Fruit fly (Drosophila melanogaster): ENCODE measurements around the gene Apl.
A peak's percentile ranks its signal among the peaks of the same experiment; 100 is the strongest.

The Apl gene

DNA sequence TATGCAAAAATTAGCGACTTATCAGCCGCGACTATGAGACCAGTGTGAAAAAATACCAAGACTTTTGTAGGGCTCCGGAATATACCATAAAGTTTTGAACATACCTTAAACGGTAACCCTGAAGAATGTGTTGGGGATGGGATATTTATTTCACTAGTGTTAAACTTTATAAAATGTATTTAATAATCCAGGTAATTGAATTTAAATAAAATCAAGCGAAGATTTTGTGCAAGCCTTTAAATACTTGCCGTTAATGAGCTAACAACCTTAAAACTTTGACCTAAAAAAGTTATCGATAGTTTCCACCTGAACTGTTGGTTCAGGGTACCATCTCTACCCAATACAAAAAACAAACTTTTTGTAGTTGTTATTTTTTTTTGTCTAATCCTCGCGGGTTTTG, 17.2 kb downstream of the Apl start, which contains the start of gene CG4101 (continued):
- TF ChIP-seq trh (GFP tag; optimal IDR thresholded peaks at IDR 0.05) (peak; percentile 34), CG13296 (GFP tag; optimal IDR thresholded peaks at IDR 0.05) (peak; percentile 77), da (GFP tag; optimal IDR thresholded peaks at IDR 0.05) (peak; percentile 24), CG3838 (GFP tag; optimal IDR thresholded peaks at IDR 0.05) (peak; percentile 88), slbo (GFP tag; IDR thresholded peaks at IDR 0.05) (peak; percentile 89), gro (GFP tag; optimal IDR thresholded peaks at IDR 0.05) (peak; percentile 83), gce (GFP tag; IDR thresholded peaks at IDR 0.05) (peak; percentile 43; the same call in 1 of the 3 replicates), CG4617 (GFP tag; optimal IDR thresholded peaks at IDR 0.05; ENCODE audit: borderline replicate concordance) (peak; percentile 51), sim (GFP tag; IDR thresholded peaks at IDR 0.05) (no peak), CG6254 (GFP tag; optimal IDR thresholded peaks at IDR 0.05) (peak; percentile 42), CG4854 (GFP tag; optimal IDR thresholded peaks at IDR 0.05) (peak; percentile 65), pho (GFP tag; optimal IDR thresholded peaks at IDR 0.05) (peak; percentile 85), crc (GFP tag; optimal IDR thresholded peaks at IDR 0.05) (peak; percentile 49), hkb (optimal IDR thresholded peaks at IDR 0.05) (peak; percentile 42), hkb (GFP tag; IDR thresholded peaks at IDR 0.05) (peak; percentile 71), Optix (GFP tag; IDR thresholded peaks at IDR 0.05) (0 out of 3 replicates have a peak, but pooled peaks have one; percentile 49), kni (GFP tag; optimal IDR thresholded peaks at IDR 0.05) (peak; percentile 4), NC2α (GFP tag; optimal IDR thresholded peaks at IDR 0.05) (peak; percentile 24), Doc3 (GFP tag; IDR thresholded peaks at IDR 0.05; ENCODE audit: partially characterized antibody) (peak; percentile 91), CG11398 (GFP tag; optimal IDR thresholded peaks at IDR 0.05) (peak; percentile 5), peb (GFP tag; IDR thresholded peaks at IDR 0.05) (peak; percentile 55), CG16779 (GFP tag; IDR thresholded peaks at IDR 0.05) (0 out of 2 replicates have a peak, but pooled peaks have one; percentile 13), CG1024 (GFP tag; IDR thresholded peaks at IDR 0.05) (peak; percentile 63), CG5953 (GFP tag; IDR thresholded peaks at IDR 0.05) (no peak), zfh1 (GFP tag; IDR thresholded peaks at IDR 0.05) (peak; percentile 76), Spps (tag; optimal IDR thresholded peaks at IDR 0.05) (peak; percentile 25), CG15073 (GFP tag; optimal IDR thresholded peaks at IDR 0.05) (no peak), corto (GFP tag; optimal IDR thresholded peaks at IDR 0.05) (peak; percentile 50), tup (GFP tag; optimal IDR thresholded peaks at IDR 0.05) (peak; percentile 65), CG15601 (tag; optimal IDR thresholded peaks at IDR 0.05) (peak; percentile 80), Adf1 (GFP tag; IDR thresholded peaks at IDR 0.05) (peak; percentile 51), lola (GFP tag; optimal IDR thresholded peaks at IDR 0.05) (peak in 1 of 3 experiments; percentile 73), dm (GFP tag; optimal IDR thresholded peaks at IDR 0.05) (peak; percentile 27), Asciz (GFP tag; optimal IDR thresholded peaks at IDR 0.05) (peak; percentile 51), D19A (tag; optimal IDR thresholded peaks at IDR 0.05) (peak; percentile 54), CG4707 (GFP tag; optimal IDR thresholded peaks at IDR 0.05) (no peak), fd3F (GFP tag; optimal IDR thresholded peaks at IDR 0.05) (peak; percentile 78), HLH4C (GFP tag; IDR thresholded peaks at IDR 0.05; ENCODE audit: partially characterized antibody) (peak; percentile 71), CG11093 (GFP tag; IDR thresholded peaks at IDR 0.05) (peak; percentile 68; the same call in 2 of the 3 replicates), run (tag; optimal IDR thresholded peaks at IDR 0.05) (peak; percentile 41), chif (GFP tag; optimal IDR thresholded peaks at IDR 0.05) (peak; percentile 54 to 79), Xrp1 (GFP tag; IDR thresholded peaks at IDR 0.05) (peak; percentile 85), sima (GFP tag; optimal IDR thresholded peaks at IDR 0.05) (no peak), dmrt11E (tag; optimal IDR thresholded peaks at IDR 0.05) (peak; percentile 71), CG2202 (tag; optimal IDR thresholded peaks at IDR 0.05) (peak; percentile 52), CG7928 (GFP tag; optimal IDR thresholded peaks at IDR 0.05) (peak; percentile 88), CG10543 (GFP tag; optimal IDR thresholded peaks at IDR 0.05) (peak; percentile 81), Dip2 (GFP tag; IDR thresholded peaks at IDR 0.05) (no peak), CG10979 (tag; optimal IDR thresholded peaks at IDR 0.05) (peak; percentile 66), CG8388 (GFP tag; optimal IDR thresholded peaks at IDR 0.05) (peak; percentile 52), CG14667 (GFP tag; IDR thresholded peaks at IDR 0.05) (peak; percentile 62)

Data from whole organism, embryonic.